Fruit fly (Drosophila melanogaster) whole organism, wandering third instar larva: Measurements from ENCODE around the gene CG43288.

Experiments used
- CG32264 ChIP-seq: fragments of 200-800 bp; sonication (Bioruptor generic); optimal IDR thresholded peaks from 2 replicates; lab custom pipeline; 2016; ENCODE audit warnings: missing biosample characterization, missing genetic modification characterization
- CG9705 ChIP-seq: fragments of 200-800 bp; sonication (Bioruptor generic); optimal IDR thresholded peaks from 2 replicates; lab custom pipeline; 2018; ENCODE audit warnings: missing biosample characterization, mild to moderate bottlenecking, missing genetic modification characterization
- Dfd ChIP-seq: fragments of >200 bp; optimal IDR thresholded peaks from 2 replicates; lab custom pipeline; 2017; ENCODE audit warnings: missing biosample characterization, missing genetic modification characterization
- Dif ChIP-seq: fragments of 200-275, 200-300 bp; sonication (Bioruptor generic); optimal IDR thresholded peaks from 2 replicates; lab custom pipeline; 2018; ENCODE audit warnings: missing biosample characterization, missing genetic modification characterization; ENCODE audit not compliant: partially characterized antibody
- GATAd ChIP-seq: sonication (Bioruptor generic); optimal IDR thresholded peaks from 2 replicates; lab custom pipeline; 2016; ENCODE audit warnings: missing biosample characterization, missing genetic modification characterization
- HLH106 ChIP-seq: fragments of 200-800 bp; optimal IDR thresholded peaks from 3 replicates; lab custom pipeline; 2019; ENCODE audit warnings: missing biosample characterization, mild to moderate bottlenecking, missing genetic modification characterization, moderate library complexity
- Hnf4 ChIP-seq: fragments of 200-800 bp; sonication (Bioruptor generic); optimal IDR thresholded peaks from 2 replicates; lab custom pipeline; 2016; ENCODE audit warnings: missing biosample characterization, mild to moderate bottlenecking, missing genetic modification characterization
- Hr78 ChIP-seq: fragments of >200 bp; optimal IDR thresholded peaks from 2 replicates; lab custom pipeline; 2017; ENCODE audit warnings: missing biosample characterization, missing genetic modification characterization
- Hr83 ChIP-seq: fragments of 200-300 bp; sonication (Bioruptor generic); optimal IDR thresholded peaks from 2 replicates; lab custom pipeline; 2016; ENCODE audit warnings: missing biosample characterization, mild to moderate bottlenecking, missing genetic modification characterization, moderate library complexity; ENCODE audit not compliant: poor library complexity, severe bottlenecking
- Jra ChIP-seq: sonication (Bioruptor generic); optimal IDR thresholded peaks from 2 replicates; lab custom pipeline; 2016; ENCODE audit warnings: missing biosample characterization, missing genetic modification characterization
- Myc ChIP-seq: fragments of >200 bp; optimal IDR thresholded peaks from 2 replicates; lab custom pipeline; 2017
- N ChIP-seq: fragments of >200 bp; optimal IDR thresholded peaks from 2 replicates; lab custom pipeline; 2018; ENCODE audit warnings: missing biosample characterization, missing external identifiers, missing genetic modification characterization
- OdsH ChIP-seq: fragments of 200-800 bp; sonication (Bioruptor generic); optimal IDR thresholded peaks from 2 replicates; lab custom pipeline; 2016; ENCODE audit warnings: missing biosample characterization, mild to moderate bottlenecking, missing genetic modification characterization
- Rel ChIP-seq, 2 experiments: fragments of 200-800 bp; sonication (Bioruptor generic) in 1 of 2; optimal IDR thresholded peaks; 2 replicates in 1 of 2; 3 replicates in 1 of 2; lab custom pipeline; 2016 to 2019; ENCODE audit warnings: mild to moderate bottlenecking in 2 of 2, missing biosample characterization in 2 of 2, missing genetic modification characterization in 2 of 2, moderate library complexity in 1 of 2
- Sp1 ChIP-seq: fragments of 200-800 bp; sonication (Bioruptor generic); optimal IDR thresholded peaks from 3 replicates; lab custom pipeline; 2019; ENCODE audit warnings: missing biosample characterization, mild to moderate bottlenecking, missing genetic modification characterization, moderate library complexity
- Vsx2 ChIP-seq: fragments of 200-300, 225-300 bp; sonication (Bioruptor generic); optimal IDR thresholded peaks from 2 replicates; lab custom pipeline; 2018; ENCODE audit warnings: missing biosample characterization, missing genetic modification characterization; ENCODE audit not compliant: partially characterized antibody
- br ChIP-seq: fragments of 200-800 bp; sonication (Bioruptor generic); optimal IDR thresholded peaks from 2 replicates; lab custom pipeline; 2016; ENCODE audit warnings: missing biosample characterization, missing genetic modification characterization
- brk ChIP-seq: fragments of 200-800 bp; sonication (Bioruptor generic); optimal IDR thresholded peaks from 2 replicates; lab custom pipeline; 2016; ENCODE audit warnings: missing biosample characterization, mild to moderate bottlenecking, missing genetic modification characterization
- dsf ChIP-seq: sonication (Bioruptor generic); optimal IDR thresholded peaks from 2 replicates; lab custom pipeline; 2016; ENCODE audit warnings: missing biosample characterization, missing genetic modification characterization, borderline replicate concordance
- ey ChIP-seq: fragments of 200-800 bp; sonication (Bioruptor generic); optimal IDR thresholded peaks from 2 replicates; lab custom pipeline; 2016; ENCODE audit warnings: missing biosample characterization, missing genetic modification characterization
- foxo ChIP-seq, 2 experiments: fragments of 200-800 bp; sonication (Bioruptor generic); optimal IDR thresholded peaks; 2 replicates in 1 of 2; 3 replicates in 1 of 2; lab custom pipeline; 2016 to 2017; ENCODE audit warnings: missing biosample characterization in 2 of 2, missing genetic modification characterization in 2 of 2
- fru ChIP-seq: fragments of 200-800 bp; sonication (Bioruptor generic); optimal IDR thresholded peaks from 3 replicates; lab custom pipeline; 2016; ENCODE audit warnings: missing biosample characterization, mild to moderate bottlenecking, missing genetic modification characterization
- jim ChIP-seq: fragments of 175-275, 200-325 bp; sonication (Bioruptor generic); optimal IDR thresholded peaks from 2 replicates; lab custom pipeline; 2016; ENCODE audit warnings: missing biosample characterization, mild to moderate bottlenecking, missing genetic modification characterization
- lola ChIP-seq: fragments of >200 bp; optimal IDR thresholded peaks from 2 replicates; lab custom pipeline; 2017; ENCODE audit warnings: missing biosample characterization, missing genetic modification characterization
- pan ChIP-seq: fragments of >200 bp; optimal IDR thresholded peaks from 2 replicates; lab custom pipeline; 2017
- psq ChIP-seq: fragments of 200-800 bp; sonication (Bioruptor generic); optimal IDR thresholded peaks from 3 replicates; lab custom pipeline; 2017; ENCODE audit warnings: missing biosample characterization, mild to moderate bottlenecking, missing genetic modification characterization, moderate library complexity
- rgr ChIP-seq: fragments of 200-800 bp; sonication (Bioruptor generic); optimal IDR thresholded peaks from 3 replicates; lab custom pipeline; 2016; ENCODE audit warnings: missing biosample characterization, mild to moderate bottlenecking, missing genetic modification characterization
- sage ChIP-seq: fragments of 200-800 bp; sonication (Bioruptor generic); optimal IDR thresholded peaks from 2 replicates; lab custom pipeline; 2016; ENCODE audit warnings: missing biosample characterization, mild to moderate bottlenecking, missing genetic modification characterization
- sv ChIP-seq: fragments of 200-800 bp; sonication (Bioruptor generic); optimal IDR thresholded peaks from 3 replicates; lab custom pipeline; 2016; ENCODE audit warnings: missing biosample characterization, missing genetic modification characterization
- tai ChIP-seq: sonication (Bioruptor generic); optimal IDR thresholded peaks from 2 replicates; lab custom pipeline; 2016; ENCODE audit warnings: missing biosample characterization, missing genetic modification characterization
- usp ChIP-seq: fragments of >200 bp; optimal IDR thresholded peaks from 2 replicates; lab custom pipeline; 2017; ENCODE audit warnings: missing biosample characterization, missing genetic modification characterization

CG43288 gene

DNA sequence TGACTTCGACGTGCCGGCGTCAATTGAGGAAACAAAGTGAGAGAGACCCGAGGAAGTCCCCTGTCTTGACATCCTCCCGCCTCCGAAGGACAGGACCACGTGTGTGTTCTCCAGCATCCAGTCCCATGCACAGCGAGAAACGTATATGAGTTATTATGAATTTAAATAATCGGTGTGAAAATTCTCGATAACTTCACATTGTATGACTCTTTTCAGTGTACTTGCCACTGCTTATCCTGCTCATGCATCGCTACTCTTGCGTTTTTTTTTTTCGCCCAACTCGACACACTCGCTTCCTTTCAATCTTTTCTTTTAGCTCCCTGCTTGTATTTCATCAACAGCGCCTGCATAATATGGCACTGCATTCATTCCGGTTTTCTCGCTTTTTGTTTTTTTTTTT, 37.0 kb upstream of the CG43288 start (continued):
- no peak for TF ChIP-seq Hr83
- no peak for TF ChIP-seq jim
- peak; percentile 36 for TF ChIP-seq rgr (GFP tag; lab: Kevin White, UChicago)
- no peak for TF ChIP-seq Hr78 (GFP tag; lab: Kevin White, UChicago)
- no peak for TF ChIP-seq GATAd (GFP tag; lab: Kevin White, UChicago)
- no peak for TF ChIP-seq tai (GFP tag; lab: Kevin White, UChicago)
- no peak for TF ChIP-seq CG32264 (GFP tag; lab: Kevin White, UChicago)
- peak; percentile 10 for TF ChIP-seq br
- TF ChIP-seq sv (GFP tag; lab: Kevin White, UChicago), result no peak
- TF ChIP-seq psq (GFP tag; lab: Kevin White, UChicago), result peak; percentile 31

DNA sequence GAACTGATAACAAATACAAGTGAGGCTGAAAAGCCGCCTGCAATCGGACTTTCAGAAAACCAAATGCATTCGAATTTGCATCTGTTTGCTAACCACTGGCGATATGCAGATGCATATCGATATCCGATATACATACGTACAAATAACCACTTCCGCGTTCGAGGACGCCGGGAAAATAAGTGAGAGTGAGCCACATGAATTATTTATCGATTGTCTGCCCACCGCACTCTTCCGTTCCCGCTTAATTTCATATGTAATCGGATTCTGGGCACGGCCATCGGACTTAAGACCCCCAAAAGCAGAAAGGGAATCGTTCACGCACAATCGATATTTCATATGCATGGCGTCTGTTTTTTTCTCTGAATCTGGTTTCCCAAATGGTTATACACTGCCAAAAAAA, 35.1 kb upstream of the CG43288 start:
- TF ChIP-seq Rel (GFP tag; optimal IDR thresholded peaks at IDR 0.05; lab: Kevin White, UChicago), result no peak
- TF ChIP-seq Rel (tag; optimal IDR thresholded peaks at IDR 0.05; lab: Kevin White, UChicago), result no peak
- TF ChIP-seq Myc, result no peak
- TF ChIP-seq Hnf4, result no peak
- no peak for TF ChIP-seq Vsx2 (GFP tag; lab: Kevin White, UChicago)
- no peak for TF ChIP-seq jim
- TF ChIP-seq brk (GFP tag; lab: Kevin White, UChicago), result no peak
- no peak for TF ChIP-seq ey (GFP tag; lab: Kevin White, UChicago)
- TF ChIP-seq Sp1, result no peak
- TF ChIP-seq CG9705 (GFP tag; lab: Kevin White, UChicago), result no peak
- no peak for TF ChIP-seq lola (GFP tag; lab: Kevin White, UChicago)
- TF ChIP-seq Jra, result no peak
- TF ChIP-seq sage (GFP tag; lab: Kevin White, UChicago), result no peak
- TF ChIP-seq Hr83, result no peak
- no peak for TF ChIP-seq fru (GFP tag; lab: Kevin White, UChicago)

DNA sequence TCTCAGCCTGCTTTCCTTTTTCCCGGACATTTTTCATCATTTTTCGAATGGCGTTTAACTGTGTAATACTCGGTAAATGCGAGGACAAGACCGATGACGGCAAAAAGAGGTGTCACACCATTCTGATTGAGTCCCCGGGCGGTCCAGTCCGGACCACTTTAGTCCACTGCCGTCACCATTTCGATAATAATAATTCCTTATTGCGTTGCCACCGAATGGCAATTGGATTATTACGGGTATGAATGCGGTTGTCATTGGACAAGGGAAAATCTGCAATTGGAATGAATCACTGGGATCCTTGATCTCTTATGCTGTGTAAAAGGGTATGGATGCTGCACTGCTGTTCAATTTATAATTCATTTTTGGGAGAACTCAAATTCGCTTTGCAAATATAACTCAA, 34.0 kb upstream of the CG43288 start:
- no peak for TF ChIP-seq sv (GFP tag; lab: Kevin White, UChicago)

- TF ChIP-seq sage (GFP tag; lab: Kevin White, UChicago) (no peak), GATAd (GFP tag; lab: Kevin White, UChicago) (no peak), dsf (no peak), Hr83 (no peak), CG32264 (GFP tag; lab: Kevin White, UChicago) (no peak), usp (GFP tag; lab: Kevin White, UChicago) (no peak), jim (no peak), pan (lab: Kevin White, UChicago) (no peak), lola (GFP tag; lab: Kevin White, UChicago) (no peak), ey (GFP tag; lab: Kevin White, UChicago) (no peak), CG9705 (GFP tag; lab: Kevin White, UChicago) (no peak), foxo (GFP tag; optimal IDR thresholded peaks at IDR 0.05; lab: Kevin White, UChicago) (no peak), Myc (no peak), br (no peak), tai (GFP tag; lab: Kevin White, UChicago) (no peak), Rel (GFP tag; optimal IDR thresholded peaks at IDR 0.05; lab: Kevin White, UChicago) (no peak), Rel (tag; optimal IDR thresholded peaks at IDR 0.05; lab: Kevin White, UChicago) (no peak), Dfd (GFP tag; lab: Kevin White, UChicago) (no peak), HLH106 (no peak)
Observed at dm6 chrX:4185393-4185792, 27.4 kb upstream of the CG43288 start.

dm6 chrX:4186737-4187136, 26.1 kb upstream of the CG43288 start:
- TF ChIP-seq Dif (GFP tag; lab: Kevin White, UChicago) (no peak), rgr (GFP tag; lab: Kevin White, UChicago) (no peak), fru (GFP tag; lab: Kevin White, UChicago) (no peak), Sp1 (no peak), OdsH (GFP tag; lab: Kevin White, UChicago) (no peak), Vsx2 (GFP tag; lab: Kevin White, UChicago) (no peak), foxo (GFP tag; optimal IDR thresholded peaks at IDR 0.05; lab: Kevin White, UChicago) (no peak), Hr83 (no peak), tai (GFP tag; lab: Kevin White, UChicago) (no peak), brk (GFP tag; lab: Kevin White, UChicago) (no peak), pan (lab: Kevin White, UChicago) (no peak), sage (GFP tag; lab: Kevin White, UChicago) (no peak), N (GFP tag; lab: Kevin White, UChicago) (no peak)
